Worm (Caenorhabditis elegans) whole organism, mixed stage, embryonic: Measurements from ENCODE around the gene C18H7.4.

Experiments used
- blmp-1 ChIP-seq: fragments of 150-350 bp; optimal IDR thresholded peaks from 2 replicates; lab custom pipeline; 2014; ENCODE audit warnings: missing biosample characterization, missing genetic modification characterization
- ceh-39 ChIP-seq: fragments of 150-350 bp; optimal IDR thresholded peaks from 2 replicates; lab custom pipeline; 2014; ENCODE audit warnings: missing biosample characterization, missing genetic modification characterization
- elt-1 ChIP-seq: sonication (generic microtip); optimal IDR thresholded peaks from 2 replicates; lab custom pipeline; 2017; ENCODE audit warnings: missing genetic modification characterization, mild to moderate bottlenecking, missing compliant biosample characterization, antibody characterized with exemption, moderate library complexity, borderline replicate concordance; ENCODE audit not compliant: insufficient read depth
- lsy-2 ChIP-seq: fragments of 150-350 bp; optimal IDR thresholded peaks from 2 replicates; lab custom pipeline; 2014; ENCODE audit warnings: missing biosample characterization, missing genetic modification characterization
- mep-1 ChIP-seq: fragments of 150-350 bp; optimal IDR thresholded peaks from 2 replicates; lab custom pipeline; 2017; ENCODE audit warnings: missing biosample characterization, missing genetic modification reagents, missing genetic modification characterization, inconsistent platforms
- nhr-12 ChIP-seq: fragments of 150-350 bp; optimal IDR thresholded peaks from 2 replicates; lab custom pipeline; 2014; ENCODE audit warnings: missing biosample characterization, missing genetic modification characterization
- nhr-76 ChIP-seq: sonication (generic microtip); optimal IDR thresholded peaks from 2 replicates; lab custom pipeline; 2017; ENCODE audit warnings: missing biosample characterization, missing genetic modification characterization
- pha-4 ChIP-seq: fragments of 150-350 bp; optimal IDR thresholded peaks from 2 replicates; lab custom pipeline; 2018; ENCODE audit warnings: missing biosample characterization, missing genetic modification reagents, missing genetic modification characterization
- snpc-4 ChIP-seq: fragments of 150-350 bp; optimal IDR thresholded peaks from 2 replicates; lab custom pipeline; 2014; ENCODE audit warnings: missing biosample characterization, missing genetic modification characterization

ce11 chrIV:601595-601994 lies 8.5 kb downstream of the C18H7.4 start, which contains the start of gene srt-59:
- TF ChIP-seq elt-1, result no peak
- TF ChIP-seq mep-1 (tag; lab: Kevin White, UChicago), result no peak
- no peak for TF ChIP-seq snpc-4 (tag; lab: Kevin White, UChicago)
- no peak for TF ChIP-seq nhr-76
- no peak for TF ChIP-seq nhr-12 (tag; lab: Kevin White, UChicago)
- TF ChIP-seq ceh-39 (tag; lab: Kevin White, UChicago), result no peak
- TF ChIP-seq blmp-1 (tag; lab: Kevin White, UChicago), result no peak
- no peak for TF ChIP-seq lsy-2 (tag; lab: Kevin White, UChicago)
- TF ChIP-seq pha-4, result no peak
